Fruit fly (Drosophila melanogaster) whole organism, embryonic: ENCODE data around the gene Polr1D.
A peak's percentile ranks its signal among the peaks of the same experiment; 100 is the strongest.

Experiments
- BEAF-32 ChIP-seq: fragments of 200-800 bp; sonication (Bioruptor generic); optimal IDR thresholded peaks from 3 replicates; lab custom pipeline; 2017; ENCODE audit warnings: missing biosample characterization, missing genetic modification characterization, mild to moderate bottlenecking, moderate library complexity, missing genetic modification reagents
- Bgb ChIP-seq: fragments of 200-800 bp; sonication (Bioruptor generic); IDR thresholded peaks from 2 replicates; pipeline ENCODE4 v1.3.6; 2022; ENCODE audit warnings: missing biosample characterization, missing genetic modification characterization; ENCODE audit not compliant: partially characterized antibody
- BtbVII ChIP-seq: fragments of 200-800 bp; sonication (Bioruptor generic); optimal IDR thresholded peaks from 3 replicates; lab custom pipeline; 2017; ENCODE audit warnings: missing biosample characterization, mild to moderate bottlenecking, missing genetic modification characterization
- CG12391 ChIP-seq: fragments of 200-800 bp; sonication (Bioruptor generic); optimal IDR thresholded peaks from 3 replicates; lab custom pipeline; 2018; ENCODE audit warnings: missing biosample characterization, mild to moderate bottlenecking, missing genetic modification characterization, moderate library complexity
- CG12659 ChIP-seq: fragments of 200-800 bp; sonication (Bioruptor generic); optimal IDR thresholded peaks from 3 replicates; lab custom pipeline; 2017; ENCODE audit warnings: mild to moderate bottlenecking, missing biosample characterization, missing genetic modification reagents, missing genetic modification characterization
- CG13287 ChIP-seq: fragments of 200-800 bp; sonication (Bioruptor generic); IDR thresholded peaks from 2 replicates; pipeline ENCODE4 v1.3.6; 2022; ENCODE audit warnings: missing biosample characterization, missing genetic modification characterization; ENCODE audit not compliant: partially characterized antibody
- CG15601 ChIP-seq: fragments of 200-800 bp; sonication (Bioruptor generic); optimal IDR thresholded peaks from 3 replicates; lab custom pipeline; 2019; ENCODE audit warnings: missing biosample characterization, mild to moderate bottlenecking, missing genetic modification characterization, moderate library complexity
- CG17829 ChIP-seq: fragments of 200-800 bp; optimal IDR thresholded peaks from 2 replicates; lab custom pipeline; 2019; ENCODE audit warnings: missing biosample characterization, mild to moderate bottlenecking, missing genetic modification characterization, moderate library complexity
- CG2116 ChIP-seq: fragments of 200-800 bp; sonication (Bioruptor generic); optimal IDR thresholded peaks from 3 replicates; lab custom pipeline; 2018; ENCODE audit warnings: missing biosample characterization, mild to moderate bottlenecking, missing genetic modification characterization
- CG2875 ChIP-seq: fragments of 200-800 bp; sonication (Bioruptor generic); optimal IDR thresholded peaks from 2 replicates; lab custom pipeline; 2017; ENCODE audit warnings: missing biosample characterization, mild to moderate bottlenecking, missing genetic modification characterization, missing genetic modification reagents
- CG3163 ChIP-seq: fragments of 200-800 bp; sonication (Bioruptor generic); optimal IDR thresholded peaks from 3 replicates; lab custom pipeline; 2016; ENCODE audit warnings: missing biosample characterization, missing genetic modification characterization
- CG34422 ChIP-seq: fragments of 200-800 bp; sonication (Bioruptor generic); IDR thresholded peaks from 3 replicates; pipeline ENCODE4 v1.3.6; 2022; ENCODE audit warnings: missing biosample characterization, missing genetic modification characterization
- CG6791 ChIP-seq: fragments of 200-800 bp; sonication (Bioruptor generic); IDR thresholded peaks from 3 replicates; pipeline ENCODE4 v1.3.6; 2022; ENCODE audit warnings: missing biosample characterization, missing genetic modification characterization; ENCODE audit not compliant: partially characterized antibody
- CG6854 ChIP-seq: fragments of 200-800 bp; sonication (Bioruptor generic); optimal IDR thresholded peaks from 3 replicates; lab custom pipeline; 2017; ENCODE audit warnings: missing biosample characterization, mild to moderate bottlenecking, missing genetic modification characterization
- CG7987 ChIP-seq: fragments of 200-800 bp; sonication (Bioruptor generic); optimal IDR thresholded peaks from 2 replicates; lab custom pipeline; 2018; ENCODE audit warnings: missing biosample characterization, mild to moderate bottlenecking, missing genetic modification characterization, moderate library complexity
- CG8765 ChIP-seq: fragments of 200-800 bp; sonication (Bioruptor generic); IDR thresholded peaks from 2 replicates; pipeline ENCODE4 v1.3.6; 2022; ENCODE audit warnings: missing biosample characterization, missing genetic modification characterization
- CG9876 ChIP-seq: fragments of 200-800 bp; sonication (Bioruptor generic); optimal IDR thresholded peaks from 2 replicates; lab custom pipeline; 2016; ENCODE audit warnings: missing biosample characterization, missing genetic modification characterization
- Chrac-16 ChIP-seq: fragments of 200-800 bp; sonication (Bioruptor generic); optimal IDR thresholded peaks from 3 replicates; lab custom pipeline; 2016; ENCODE audit warnings: missing biosample characterization, missing genetic modification characterization
- CoRest ChIP-seq: fragments of 200-800 bp; sonication (Bioruptor generic); optimal IDR thresholded peaks from 3 replicates; lab custom pipeline; 2018; ENCODE audit warnings: missing biosample characterization, mild to moderate bottlenecking, missing genetic modification characterization, moderate library complexity
- D19B ChIP-seq: fragments of 200-800 bp; sonication (Bioruptor generic); optimal IDR thresholded peaks from 2 replicates; lab custom pipeline; 2017; ENCODE audit warnings: missing biosample characterization, mild to moderate bottlenecking, missing genetic modification characterization
- Dbx ChIP-seq: fragments of 200-800 bp; sonication (Bioruptor generic); IDR thresholded peaks from 3 replicates; pipeline ENCODE4 v1.3.6; 2022; ENCODE audit warnings: missing biosample characterization, missing genetic modification characterization
- Gsc ChIP-seq: fragments of 200-800 bp; sonication (Bioruptor generic); IDR thresholded peaks from 2 replicates; pipeline ENCODE4 v1.3.6; 2022; ENCODE audit warnings: missing biosample characterization, missing genetic modification characterization
- HmgZ ChIP-seq: fragments of 200-800 bp; sonication (Bioruptor generic); optimal IDR thresholded peaks from 2 replicates; lab custom pipeline; 2018; ENCODE audit warnings: missing biosample characterization, mild to moderate bottlenecking, missing genetic modification characterization
- Hr78 ChIP-seq, 2 experiments: fragments of 200-800 bp in 1 of 2; fragments of >200 bp in 1 of 2; sonication (Bioruptor generic) in 1 of 2; optimal IDR thresholded peaks; 2 replicates each; lab custom pipeline; 2017 to 2019; ENCODE audit warnings: missing biosample characterization in 2 of 2, missing genetic modification characterization in 2 of 2, mild to moderate bottlenecking in 1 of 2, moderate library complexity in 1 of 2
- Jarid2 ChIP-seq: fragments of 200-800 bp; sonication (Bioruptor generic); optimal IDR thresholded peaks from 3 replicates; lab custom pipeline; 2017; ENCODE audit warnings: mild to moderate bottlenecking, missing biosample characterization, missing genetic modification reagents, missing genetic modification characterization
- Lim3 ChIP-seq: fragments of 200-800 bp; sonication (Bioruptor generic); IDR thresholded peaks from 2 replicates; pipeline ENCODE4 v1.3.6; 2022; ENCODE audit warnings: missing biosample characterization, missing genetic modification characterization
- MTF-1 ChIP-seq: fragments of 200-800 bp; sonication (Bioruptor generic); optimal IDR thresholded peaks from 2 replicates; lab custom pipeline; 2018; ENCODE audit warnings: missing biosample characterization, mild to moderate bottlenecking, missing genetic modification characterization, borderline replicate concordance
- NFAT ChIP-seq: fragments of 200-800 bp; sonication (Bioruptor generic); IDR thresholded peaks from 2 replicates; pipeline ENCODE4 v1.3.6; 2022; ENCODE audit warnings: missing biosample characterization, missing genetic modification characterization
- Nf-YC ChIP-seq: fragments of 200-800 bp; optimal IDR thresholded peaks from 3 replicates; lab custom pipeline; 2019; ENCODE audit warnings: missing biosample characterization, mild to moderate bottlenecking, missing genetic modification characterization, moderate library complexity
- Optix ChIP-seq: fragments of 200-800 bp; sonication (Bioruptor generic); IDR thresholded peaks from 3 replicates; pipeline ENCODE4 v1.3.6; 2022; ENCODE audit warnings: missing biosample characterization, missing genetic modification characterization
- Side ChIP-seq: fragments of 200-800 bp; sonication (Bioruptor generic); optimal IDR thresholded peaks from 2 replicates; lab custom pipeline; 2016; ENCODE audit warnings: missing biosample characterization, missing genetic modification characterization
- Vsx1 ChIP-seq: fragments of 200-800 bp; sonication (Bioruptor generic); optimal IDR thresholded peaks from 2 replicates; lab custom pipeline; 2017; ENCODE audit warnings: missing biosample characterization, mild to moderate bottlenecking, missing genetic modification characterization, missing genetic modification reagents
- al ChIP-seq: fragments of 200-800 bp; sonication (Bioruptor generic); IDR thresholded peaks from 2 replicates; pipeline ENCODE4 v1.3.6; 2022; ENCODE audit warnings: missing biosample characterization, missing genetic modification characterization
- ato ChIP-seq: fragments of 200-800 bp; sonication (Bioruptor generic); IDR thresholded peaks from 2 replicates; pipeline ENCODE4 v1.3.6; 2022; ENCODE audit warnings: missing biosample characterization, missing genetic modification characterization; ENCODE audit not compliant: partially characterized antibody
- cg ChIP-seq: fragments of 200-800 bp; sonication (Bioruptor generic); optimal IDR thresholded peaks from 3 replicates; lab custom pipeline; 2019; ENCODE audit warnings: missing biosample characterization, mild to moderate bottlenecking, missing genetic modification characterization, moderate library complexity
- chinmo ChIP-seq: fragments of 200-800 bp; sonication (Bioruptor generic); IDR thresholded peaks from 4 replicates; pipeline ENCODE4 v1.3.6; 2022; ENCODE audit warnings: missing biosample characterization, missing genetic modification characterization; ENCODE audit not compliant: partially characterized antibody
- crp ChIP-seq, 2 experiments: fragments of 200-800 bp; sonication (Bioruptor generic); optimal IDR thresholded peaks; 2 replicates in 1 of 2; 3 replicates in 1 of 2; lab custom pipeline; 2017; ENCODE audit warnings: missing biosample characterization in 2 of 2, missing genetic modification characterization in 2 of 2, mild to moderate bottlenecking in 1 of 2, moderate library complexity in 1 of 2
- disco-r ChIP-seq: fragments of 200-800 bp; sonication (Bioruptor generic); optimal IDR thresholded peaks from 2 replicates; lab custom pipeline; 2016; ENCODE audit warnings: missing biosample characterization, missing genetic modification characterization
- en ChIP-seq: fragments of 200-800 bp; sonication (Bioruptor generic); optimal IDR thresholded peaks from 2 replicates; lab custom pipeline; 2016; ENCODE audit warnings: missing biosample characterization, missing genetic modification characterization
- exex ChIP-seq: fragments of 200-800 bp; sonication (Bioruptor generic); optimal IDR thresholded peaks from 4 replicates; lab custom pipeline; 2018; ENCODE audit warnings: missing biosample characterization, mild to moderate bottlenecking, missing genetic modification characterization, moderate library complexity
- gt ChIP-seq: fragments of 200-800 bp; sonication (Bioruptor generic); IDR thresholded peaks from 2 replicates; pipeline ENCODE4 v1.3.6; 2022; ENCODE audit warnings: missing biosample characterization, missing genetic modification characterization
- lilli ChIP-seq: fragments of 200-800 bp; sonication (Bioruptor generic); optimal IDR thresholded peaks from 3 replicates; lab custom pipeline; 2016; ENCODE audit warnings: missing biosample characterization, missing genetic modification characterization
- seq ChIP-seq: fragments of 200-800 bp; sonication (Bioruptor generic); IDR thresholded peaks from 2 replicates; pipeline ENCODE4 v1.3.6; 2022; ENCODE audit warnings: missing biosample characterization, missing genetic modification characterization
- sima ChIP-seq: fragments of 200-800 bp; sonication (Bioruptor generic); optimal IDR thresholded peaks from 2 replicates; lab custom pipeline; 2016; ENCODE audit warnings: missing biosample characterization, missing genetic modification characterization
- tgo ChIP-seq: fragments of 200-800 bp; sonication (Bioruptor generic); IDR thresholded peaks from 3 replicates; pipeline ENCODE4 v1.3.6; 2022; ENCODE audit warnings: missing biosample characterization, missing genetic modification characterization
- toy ChIP-seq: fragments of 200-800 bp; sonication (Bioruptor generic); IDR thresholded peaks from 2 replicates; pipeline ENCODE4 v1.3.6; 2022; ENCODE audit warnings: missing biosample characterization, missing genetic modification characterization
- unc-4 ChIP-seq: fragments of 200-800 bp; sonication (Bioruptor generic); IDR thresholded peaks from 2 replicates; pipeline ENCODE4 v1.3.6; 2022; ENCODE audit warnings: missing biosample characterization, missing genetic modification characterization; ENCODE audit not compliant: partially characterized antibody
- unpg ChIP-seq: fragments of 200-800 bp; sonication (Bioruptor generic); optimal IDR thresholded peaks from 3 replicates; lab custom pipeline; 2018; ENCODE audit warnings: missing biosample characterization, mild to moderate bottlenecking, missing genetic modification characterization, moderate library complexity
- zfh1 ChIP-seq: fragments of 200-800 bp; sonication (Bioruptor generic); IDR thresholded peaks from 3 replicates; pipeline ENCODE4 v1.3.6; 2022; ENCODE audit warnings: missing biosample characterization, missing genetic modification characterization

Gene Polr1D

DNA sequence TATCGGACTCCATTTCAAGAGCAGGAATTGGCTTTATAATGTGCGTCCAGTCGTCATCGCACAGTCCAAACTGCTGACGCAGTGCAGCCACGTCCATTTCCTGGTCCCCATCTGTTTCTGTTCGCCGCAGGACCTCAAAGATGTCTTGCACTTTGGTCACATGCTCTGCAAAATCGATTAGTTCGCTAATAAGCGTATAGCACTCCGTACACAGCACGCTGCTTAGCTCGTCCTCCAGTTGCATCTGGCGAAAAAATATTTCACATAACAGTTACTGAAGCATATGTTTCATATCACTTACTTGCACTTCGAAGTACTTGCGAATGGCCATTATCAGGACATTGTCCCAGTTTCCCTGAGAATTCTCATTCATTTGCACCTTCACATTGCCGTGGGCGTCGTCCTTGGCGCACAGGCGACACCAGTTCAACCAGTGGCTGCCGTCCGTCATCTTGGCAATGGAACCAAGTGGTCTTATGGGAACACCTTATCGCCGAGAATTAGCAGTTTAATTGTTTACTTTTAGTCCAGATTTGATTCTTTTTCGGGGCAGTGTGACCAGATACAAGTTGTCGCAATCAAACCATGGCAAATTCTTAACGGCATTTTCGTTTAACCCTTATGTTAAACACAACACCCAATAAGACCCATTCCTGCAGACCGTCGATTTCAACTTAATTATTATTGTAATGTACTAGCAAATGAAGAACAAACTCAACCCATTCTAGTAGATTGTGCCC is 46.3 kb upstream of the Polr1D start, which contains the start of gene CG17568 (continued):
- TF ChIP-seq CG34422 (no peak), lilli (GFP tag; lab: Kevin White, UChicago) (peak; percentile 20), CG9876 (GFP tag; lab: Kevin White, UChicago) (no peak), D19B (GFP tag; lab: Kevin White, UChicago) (no peak), CG12659 (GFP tag; lab: Kevin White, UChicago) (no peak), Lim3 (GFP tag; lab: Robert Waterston, UW) (no peak), Gsc (GFP tag; lab: Robert Waterston, UW) (no peak), exex (no peak), chinmo (GFP tag; lab: Robert Waterston, UW) (no peak), Optix (GFP tag; lab: Robert Waterston, UW) (no peak), CG12391 (tag; lab: Kevin White, UChicago) (peak; percentile 29), CG13287 (GFP tag; lab: Robert Waterston, UW) (no peak), CoRest (tag; lab: Kevin White, UChicago) (no peak), unpg (GFP tag; lab: Kevin White, UChicago) (no peak), crp (GFP tag; optimal IDR thresholded peaks at IDR 0.05; lab: Kevin White, UChicago) (no peak), ato (GFP tag; lab: Robert Waterston, UW) (no peak), Side (no peak), CG7987 (GFP tag; lab: Kevin White, UChicago) (no peak), CG6791 (GFP tag; lab: Robert Waterston, UW) (no peak), Dbx (GFP tag; lab: Robert Waterston, UW) (no peak), unc-4 (GFP tag; lab: Robert Waterston, UW) (no peak), Hr78 (GFP tag; optimal IDR thresholded peaks at IDR 0.05; lab: Kevin White, UChicago) (no peak), zfh1 (GFP tag; lab: Robert Waterston, UW) (no peak), gt (no peak), seq (GFP tag; lab: Robert Waterston, UW) (no peak), CG17829 (tag; lab: Kevin White, UChicago) (peak; percentile 23), CG3163 (no peak), BEAF-32 (peak; percentile 2), BtbVII (GFP tag; lab: Kevin White, UChicago) (no peak), Jarid2 (GFP tag; lab: Kevin White, UChicago) (no peak), toy (GFP tag; lab: Robert Waterston, UW) (no peak), CG2875 (GFP tag; lab: Kevin White, UChicago) (no peak), CG8765 (GFP tag; lab: Robert Waterston, UW) (no peak), Vsx1 (GFP tag; lab: Kevin White, UChicago) (no peak), Bgb (GFP tag; lab: Robert Waterston, UW) (no peak), tgo (GFP tag; lab: Robert Waterston, UW) (no peak), al (GFP tag; lab: Robert Waterston, UW) (no peak), Chrac-16 (GFP tag; lab: Kevin White, UChicago) (no peak), CG6854 (GFP tag; lab: Kevin White, UChicago) (no peak), CG15601 (tag; lab: Kevin White, UChicago) (peak; percentile 14), HmgZ (tag; lab: Kevin White, UChicago) (peak; percentile 3), cg (GFP tag; lab: Kevin White, UChicago) (no peak), Nf-YC (tag; lab: Kevin White, UChicago) (no peak), CG2116 (no peak), NFAT (GFP tag; lab: Robert Waterston, UW) (no peak), disco-r (GFP tag; lab: Kevin White, UChicago) (no peak), en (GFP tag; lab: Kevin White, UChicago) (no peak), MTF-1 (GFP tag; lab: Kevin White, UChicago) (no peak), sima (GFP tag; lab: Kevin White, UChicago) (no peak)
